Fruit fly (Drosophila melanogaster): ENCODE data around the gene CG8993.

- TF ChIP-seq EcR (GFP tag; optimal IDR thresholded peaks at IDR 0.05) (no peak), psq (optimal IDR thresholded peaks at IDR 0.05) (no peak)
These were observed 28.3 kb downstream of the CG8993 start for dm6 chr3L:2400227-2400840.

Measured in whole organism.